Fruit fly (Drosophila melanogaster) whole organism, embryonic: Measurements from ENCODE around the gene Kap3.
A peak's percentile ranks its signal among the peaks of the same experiment; 100 is the strongest.

Experiments used
- Blimp-1 ChIP-seq: fragments of 200-800 bp; sonication (Bioruptor generic); optimal IDR thresholded peaks from 3 replicates; lab custom pipeline; 2018; ENCODE audit warnings: missing biosample characterization, missing genetic modification characterization, mild to moderate bottlenecking, moderate library complexity, missing genetic modification reagents
- CG10147 ChIP-seq: fragments of 200-800 bp; sonication (Bioruptor generic); optimal IDR thresholded peaks from 2 replicates; lab custom pipeline; 2019; ENCODE audit warnings: missing biosample characterization, mild to moderate bottlenecking, missing genetic modification characterization, moderate library complexity
- CG11695 ChIP-seq: fragments of 200-800 bp; sonication (Bioruptor generic); IDR thresholded peaks from 3 replicates; pipeline ENCODE4 v1.3.6; 2022; ENCODE audit warnings: missing biosample characterization, missing genetic modification characterization
- CG12071 ChIP-seq: fragments of 200-800 bp; sonication (Bioruptor generic); optimal IDR thresholded peaks from 3 replicates; lab custom pipeline; 2018; ENCODE audit warnings: missing biosample characterization, mild to moderate bottlenecking, missing genetic modification characterization
- CG12155 ChIP-seq: fragments of 200-800 bp; sonication (Bioruptor generic); optimal IDR thresholded peaks from 3 replicates; lab custom pipeline; 2016; ENCODE audit warnings: missing biosample characterization, missing genetic modification characterization
- CG13287 ChIP-seq: fragments of 200-800 bp; sonication (Bioruptor generic); IDR thresholded peaks from 2 replicates; pipeline ENCODE4 v1.3.6; 2022; ENCODE audit warnings: missing biosample characterization, missing genetic modification characterization; ENCODE audit not compliant: partially characterized antibody
- CG14050 ChIP-seq: fragments of 200-800 bp; sonication (Bioruptor generic); IDR thresholded peaks from 3 replicates; pipeline ENCODE4 v1.3.6; 2022; ENCODE audit warnings: missing biosample characterization, missing genetic modification characterization
- CG15073 ChIP-seq: fragments of 200-800 bp; sonication (Bioruptor generic); optimal IDR thresholded peaks from 2 replicates; lab custom pipeline; 2016; ENCODE audit warnings: missing biosample characterization, missing genetic modification characterization
- CG15601 ChIP-seq: fragments of 200-800 bp; sonication (Bioruptor generic); optimal IDR thresholded peaks from 3 replicates; lab custom pipeline; 2019; ENCODE audit warnings: missing biosample characterization, mild to moderate bottlenecking, missing genetic modification characterization, moderate library complexity
- CG16779 ChIP-seq: fragments of 200-800 bp; sonication (Bioruptor generic); IDR thresholded peaks from 2 replicates; pipeline ENCODE4 v1.3.6; 2022; ENCODE audit warnings: missing biosample characterization, missing genetic modification characterization
- CG17328 ChIP-seq: fragments of 200-800 bp; sonication (Bioruptor generic); IDR thresholded peaks from 2 replicates; pipeline ENCODE4 v1.3.6; 2022; ENCODE audit warnings: missing biosample characterization, missing genetic modification characterization
- CG31224 ChIP-seq: fragments of 200-800 bp; sonication (Bioruptor generic); IDR thresholded peaks from 2 replicates; pipeline ENCODE4 v1.3.6; 2022; ENCODE audit warnings: missing biosample characterization, missing genetic modification characterization
- CG5245 ChIP-seq: fragments of 200-800 bp; sonication (Bioruptor generic); optimal IDR thresholded peaks from 3 replicates; lab custom pipeline; 2016; ENCODE audit warnings: missing biosample characterization, missing genetic modification characterization
- CG6654 ChIP-seq: fragments of 200-800 bp; sonication (Bioruptor generic); optimal IDR thresholded peaks from 2 replicates; lab custom pipeline; 2017; ENCODE audit warnings: missing biosample characterization, mild to moderate bottlenecking, missing genetic modification characterization
- CG6689 ChIP-seq: fragments of 200-800 bp; sonication (Bioruptor generic); IDR thresholded peaks from 2 replicates; pipeline ENCODE4 v1.3.6; 2022; ENCODE audit warnings: missing biosample characterization, missing genetic modification characterization
- CG7839 ChIP-seq: fragments of 200-800 bp; sonication (Bioruptor generic); optimal IDR thresholded peaks from 3 replicates; lab custom pipeline; 2018; ENCODE audit warnings: missing biosample characterization, mild to moderate bottlenecking, missing genetic modification characterization, moderate library complexity
- CG8290 ChIP-seq, 3 experiments: fragments of 200-800 bp; sonication (Bioruptor generic); optimal IDR thresholded peaks; 2 replicates each; lab custom pipeline; 2016 to 2019; ENCODE audit warnings: missing biosample characterization in 3 of 3, missing genetic modification characterization in 3 of 3, mild to moderate bottlenecking in 2 of 3, moderate library complexity in 1 of 3
- CG9797 ChIP-seq: fragments of 200-800 bp; sonication (Bioruptor generic); optimal IDR thresholded peaks from 3 replicates; lab custom pipeline; 2018; ENCODE audit warnings: missing biosample characterization, mild to moderate bottlenecking, missing genetic modification characterization
- CTCF ChIP-seq: fragments of 200-800 bp; sonication (Bioruptor generic); optimal IDR thresholded peaks from 2 replicates; lab custom pipeline; 2017; ENCODE audit warnings: missing biosample characterization, mild to moderate bottlenecking, missing genetic modification characterization, moderate library complexity
- E2f1 ChIP-seq: fragments of 200-800 bp; sonication (Bioruptor generic); IDR thresholded peaks from 2 replicates; pipeline ENCODE4 v1.3.6; 2022; ENCODE audit warnings: missing biosample characterization, missing genetic modification characterization
- HHEX ChIP-seq: fragments of 200-800 bp; sonication (Bioruptor generic); optimal IDR thresholded peaks from 3 replicates; lab custom pipeline; 2017; ENCODE audit warnings: missing biosample characterization, mild to moderate bottlenecking, missing genetic modification characterization, missing genetic modification reagents
- HmgZ ChIP-seq: fragments of 200-800 bp; sonication (Bioruptor generic); optimal IDR thresholded peaks from 2 replicates; lab custom pipeline; 2018; ENCODE audit warnings: missing biosample characterization, mild to moderate bottlenecking, missing genetic modification characterization
- Lim3 ChIP-seq: fragments of 200-800 bp; sonication (Bioruptor generic); IDR thresholded peaks from 2 replicates; pipeline ENCODE4 v1.3.6; 2022; ENCODE audit warnings: missing biosample characterization, missing genetic modification characterization
- Nf-YA ChIP-seq: fragments of 200-800 bp; sonication (Bioruptor generic); IDR thresholded peaks from 2 replicates; pipeline ENCODE4 v1.3.6; 2022; ENCODE audit warnings: missing biosample characterization, missing genetic modification characterization
- Poxn ChIP-seq: fragments of 200-800 bp; sonication (Bioruptor generic); IDR thresholded peaks from 2 replicates; pipeline ENCODE4 v1.3.6; 2022; ENCODE audit warnings: missing biosample characterization, missing genetic modification characterization
- Rfx ChIP-seq: fragments of 200-800 bp; sonication (Bioruptor generic); IDR thresholded peaks from 2 replicates; pipeline ENCODE4 v1.3.6; 2022; ENCODE audit warnings: missing biosample characterization, missing genetic modification characterization
- Rx ChIP-seq: fragments of 200-800 bp; sonication (Bioruptor generic); IDR thresholded peaks from 2 replicates; pipeline ENCODE4 v1.3.6; 2022; ENCODE audit warnings: missing biosample characterization, missing genetic modification characterization
- Scr ChIP-seq: fragments of 200-800 bp; sonication (Bioruptor generic); IDR thresholded peaks from 2 replicates; pipeline ENCODE4 v1.3.6; 2022; ENCODE audit warnings: missing biosample characterization, missing genetic modification characterization; ENCODE audit not compliant: partially characterized antibody
- TFAM ChIP-seq: fragments of 200-800 bp; sonication (Bioruptor generic); optimal IDR thresholded peaks from 2 replicates; lab custom pipeline; 2017; ENCODE audit warnings: missing biosample characterization, missing genetic modification characterization, inconsistent platforms
- Xbp1 ChIP-seq: fragments of 200-800 bp; sonication (Bioruptor generic); optimal IDR thresholded peaks from 3 replicates; lab custom pipeline; 2016; ENCODE audit warnings: missing biosample characterization, mild to moderate bottlenecking, missing genetic modification characterization
- ash1 ChIP-seq: fragments of 200-800 bp; sonication (Bioruptor generic); optimal IDR thresholded peaks from 2 replicates; lab custom pipeline; 2018; ENCODE audit warnings: missing biosample characterization, mild to moderate bottlenecking, missing genetic modification characterization
- corto ChIP-seq: fragments of 200-800 bp; sonication (Bioruptor generic); optimal IDR thresholded peaks from 2 replicates; lab custom pipeline; 2016; ENCODE audit warnings: missing biosample characterization, mild to moderate bottlenecking, missing genetic modification characterization, moderate library complexity
- dmrt11E ChIP-seq: fragments of 200-800 bp; sonication (Bioruptor generic); optimal IDR thresholded peaks from 3 replicates; lab custom pipeline; 2018; ENCODE audit warnings: missing biosample characterization, mild to moderate bottlenecking, missing genetic modification characterization, moderate library complexity
- esg ChIP-seq: fragments of 200-800 bp; sonication (Bioruptor generic); conservative IDR thresholded peaks from 2 replicates; pipeline ENCODE4 v1.3.6; 2022; ENCODE audit warnings: missing biosample characterization, missing genetic modification characterization
- exex ChIP-seq: fragments of 200-800 bp; sonication (Bioruptor generic); optimal IDR thresholded peaks from 4 replicates; lab custom pipeline; 2018; ENCODE audit warnings: missing biosample characterization, mild to moderate bottlenecking, missing genetic modification characterization, moderate library complexity
- gfzf ChIP-seq: fragments of 200-800 bp; sonication (Bioruptor generic); optimal IDR thresholded peaks from 2 replicates; lab custom pipeline; 2016; ENCODE audit warnings: missing biosample characterization, mild to moderate bottlenecking, missing genetic modification characterization, moderate library complexity
- jumu ChIP-seq: fragments of 200-800 bp; sonication (Bioruptor generic); optimal IDR thresholded peaks from 3 replicates; lab custom pipeline; 2016; ENCODE audit warnings: missing biosample characterization, missing genetic modification characterization
- knrl ChIP-seq: fragments of 200-800 bp; sonication (Bioruptor generic); IDR thresholded peaks from 3 replicates; pipeline ENCODE4 v1.3.6; 2022; ENCODE audit warnings: missing biosample characterization, missing genetic modification characterization; ENCODE audit not compliant: partially characterized antibody
- lmd ChIP-seq: fragments of 200-800 bp; sonication (Bioruptor generic); IDR thresholded peaks from 2 replicates; pipeline ENCODE4 v1.3.6; 2022; ENCODE audit warnings: missing biosample characterization, missing genetic modification characterization
- luna ChIP-seq: fragments of 200-800 bp; sonication (Bioruptor generic); optimal IDR thresholded peaks from 2 replicates; lab custom pipeline; 2016; ENCODE audit warnings: missing biosample characterization, missing genetic modification characterization
- pfk ChIP-seq: fragments of 200-800 bp; sonication (Bioruptor generic); optimal IDR thresholded peaks from 2 replicates; lab custom pipeline; 2018; ENCODE audit warnings: missing biosample characterization, mild to moderate bottlenecking, missing genetic modification characterization, moderate library complexity
- pnt ChIP-seq: fragments of 200-800 bp; sonication (Bioruptor generic); optimal IDR thresholded peaks from 3 replicates; lab custom pipeline; 2016; ENCODE audit warnings: missing biosample characterization, missing genetic modification characterization
- sc ChIP-seq, 3 experiments: fragments of >200 bp in 2 of 3; fragments of 200-800 bp in 1 of 3; sonication (Bioruptor generic) in 1 of 3; optimal IDR thresholded peaks; 2 replicates in 2 of 3; 3 replicates in 1 of 3; lab custom pipeline; 2017; ENCODE audit warnings: mild to moderate bottlenecking in 1 of 3, missing biosample characterization in 1 of 3, missing genetic modification characterization in 1 of 3, missing genetic modification reagents in 1 of 3
- sd ChIP-seq: fragments of 200-800 bp; sonication (Bioruptor generic); optimal IDR thresholded peaks from 3 replicates; lab custom pipeline; 2018; ENCODE audit warnings: missing biosample characterization, mild to moderate bottlenecking, missing genetic modification characterization, moderate library complexity
- sens-2 ChIP-seq: fragments of 200-800 bp; sonication (Bioruptor generic); IDR thresholded peaks from 2 replicates; pipeline ENCODE4 v1.3.6; 2022; ENCODE audit warnings: missing biosample characterization, missing genetic modification characterization
- slou ChIP-seq: fragments of 200-800 bp; sonication (Bioruptor generic); optimal IDR thresholded peaks from 3 replicates; lab custom pipeline; 2016; ENCODE audit warnings: missing biosample characterization, missing genetic modification characterization
- sqz ChIP-seq: fragments of 200-800 bp; sonication (Bioruptor generic); optimal IDR thresholded peaks from 3 replicates; lab custom pipeline; 2018; ENCODE audit warnings: missing biosample characterization, mild to moderate bottlenecking, missing genetic modification characterization
- ssp ChIP-seq: fragments of 200-800 bp; sonication (Bioruptor generic); IDR thresholded peaks from 2 replicates; pipeline ENCODE4 v1.3.6; 2022; ENCODE audit warnings: missing biosample characterization, missing genetic modification characterization
- wdn ChIP-seq: fragments of 200-800 bp; sonication (Bioruptor generic); IDR thresholded peaks from 2 replicates; pipeline ENCODE4 v1.3.6; 2022; ENCODE audit warnings: missing biosample characterization, missing genetic modification characterization
- zfh2 ChIP-seq: fragments of 200-800 bp; sonication (Bioruptor generic); optimal IDR thresholded peaks from 2 replicates; lab custom pipeline; 2016; ENCODE audit warnings: missing biosample characterization, missing genetic modification characterization

Kap3 gene

DNA sequence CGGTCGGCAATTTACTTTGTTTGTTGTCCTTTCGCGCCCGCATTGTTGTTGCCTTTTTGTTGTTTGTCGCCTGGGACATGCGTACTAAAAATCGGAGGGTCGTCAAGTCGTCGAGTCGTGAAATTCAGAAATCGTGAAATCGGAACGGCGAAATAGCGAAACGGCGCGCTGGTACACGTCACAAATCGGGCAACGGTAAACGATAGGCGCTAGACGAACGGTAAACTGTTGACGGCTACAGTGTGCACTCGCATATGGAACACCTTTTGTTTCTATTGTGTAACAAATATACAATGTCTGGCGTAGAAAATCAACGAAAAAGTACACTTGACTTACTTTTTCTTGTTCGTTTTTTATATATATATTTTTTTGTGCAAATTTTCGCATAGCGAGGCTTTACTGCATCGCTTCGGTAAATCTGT is 44.1 kb upstream of the Kap3 start (continued):
- TF ChIP-seq gfzf (GFP tag; lab: Kevin White, UChicago) (no peak), ssp (GFP tag; lab: Robert Waterston, UW) (peak; percentile 66), CG6689 (GFP tag; lab: Robert Waterston, UW) (peak; percentile 66), sqz (GFP tag; lab: Kevin White, UChicago) (peak; percentile 21), sd (tag; lab: Kevin White, UChicago) (no peak), Lim3 (GFP tag; lab: Robert Waterston, UW) (no peak), CG12155 (GFP tag; lab: Kevin White, UChicago) (peak; percentile 54), CG17328 (GFP tag; lab: Robert Waterston, UW) (peak; percentile 44; the same call in 1 of the 2 replicates), Rx (peak; percentile 52; the same call in 1 of the 2 replicates), jumu (GFP tag; lab: Kevin White, UChicago) (peak; percentile 47), CG6654 (GFP tag; lab: Kevin White, UChicago) (no peak), zfh2 (GFP tag; lab: Kevin White, UChicago) (peak; percentile 49), CG15073 (GFP tag; lab: Kevin White, UChicago) (no peak), Rfx (peak; percentile 90), dmrt11E (tag; lab: Kevin White, UChicago) (no peak), CG15601 (no peak), Nf-YA (GFP tag; lab: Robert Waterston, UW) (peak; percentile 18; the same call in 1 of the 2 replicates), slou (GFP tag; lab: Kevin White, UChicago) (peak; percentile 70), HmgZ (tag; lab: Kevin White, UChicago) (peak; percentile 42), HHEX (GFP tag; lab: Kevin White, UChicago) (peak; percentile 71), sc (optimal IDR thresholded peaks at IDR 0.05; lab: Kevin White, UChicago) (no peak), sc (GFP tag; optimal IDR thresholded peaks at IDR 0.05; lab: Kevin White, UChicago) (no peak), exex (tag; lab: Kevin White, UChicago) (peak; percentile 21), CG16779 (GFP tag; lab: Robert Waterston, UW) (0 out of 2 replicates have a peak, but pooled peaks have one; percentile 53), ash1 (GFP tag; lab: Kevin White, UChicago) (no peak), pnt (GFP tag; lab: Kevin White, UChicago) (peak; percentile 49), CG31224 (GFP tag; lab: Robert Waterston, UW) (peak; percentile 61; the same call in 1 of the 2 replicates), CTCF (GFP tag; lab: Kevin White, UChicago) (peak; percentile 9), luna (GFP tag; lab: Kevin White, UChicago) (no peak), CG9797 (GFP tag; lab: Kevin White, UChicago) (no peak), CG12071 (GFP tag; lab: Kevin White, UChicago) (peak; percentile 54), Xbp1 (GFP tag; lab: Kevin White, UChicago) (peak; percentile 73), CG5245 (GFP tag; lab: Kevin White, UChicago) (no peak), CG7839 (tag; lab: Kevin White, UChicago) (peak; percentile 83), pfk (GFP tag; lab: Kevin White, UChicago) (peak; percentile 69), Blimp-1 (GFP tag; lab: Kevin White, UChicago) (peak; percentile 29), TFAM (GFP tag; lab: Kevin White, UChicago) (no peak), E2f1 (GFP tag; lab: Robert Waterston, UW) (peak; percentile 71), CG11695 (GFP tag; lab: Robert Waterston, UW) (peak; percentile 72; the same call in 2 of the 3 replicates), Scr (0 out of 2 replicates have a peak, but pooled peaks have one; percentile 7), corto (GFP tag; lab: Kevin White, UChicago) (no peak), CG8290 (GFP tag; optimal IDR thresholded peaks at IDR 0.05; lab: Kevin White, UChicago) (no peak), CG8290 (tag; optimal IDR thresholded peaks at IDR 0.05; lab: Kevin White, UChicago) (peak in 1 of 2 experiments; percentile 47), CG13287 (no peak), esg (GFP tag; lab: Robert Waterston, UW) (peak; percentile 57), knrl (GFP tag; lab: Robert Waterston, UW) (no peak), CG10147 (GFP tag; lab: Kevin White, UChicago) (peak; percentile 68), lmd (GFP tag; lab: Robert Waterston, UW) (peak; percentile 80), Poxn (GFP tag; lab: Robert Waterston, UW) (peak; percentile 61; the same call in 1 of the 2 replicates), CG14050 (GFP tag; lab: Robert Waterston, UW) (peak; percentile 54; the same call in 2 of the 3 replicates), wdn (GFP tag; lab: Robert Waterston, UW) (peak; percentile 70), sens-2 (no peak)
